Fruit fly (Drosophila melanogaster): ENCODE results near the gene Pi4KIIIalpha.

Gene Pi4KIIIalpha

DNA sequence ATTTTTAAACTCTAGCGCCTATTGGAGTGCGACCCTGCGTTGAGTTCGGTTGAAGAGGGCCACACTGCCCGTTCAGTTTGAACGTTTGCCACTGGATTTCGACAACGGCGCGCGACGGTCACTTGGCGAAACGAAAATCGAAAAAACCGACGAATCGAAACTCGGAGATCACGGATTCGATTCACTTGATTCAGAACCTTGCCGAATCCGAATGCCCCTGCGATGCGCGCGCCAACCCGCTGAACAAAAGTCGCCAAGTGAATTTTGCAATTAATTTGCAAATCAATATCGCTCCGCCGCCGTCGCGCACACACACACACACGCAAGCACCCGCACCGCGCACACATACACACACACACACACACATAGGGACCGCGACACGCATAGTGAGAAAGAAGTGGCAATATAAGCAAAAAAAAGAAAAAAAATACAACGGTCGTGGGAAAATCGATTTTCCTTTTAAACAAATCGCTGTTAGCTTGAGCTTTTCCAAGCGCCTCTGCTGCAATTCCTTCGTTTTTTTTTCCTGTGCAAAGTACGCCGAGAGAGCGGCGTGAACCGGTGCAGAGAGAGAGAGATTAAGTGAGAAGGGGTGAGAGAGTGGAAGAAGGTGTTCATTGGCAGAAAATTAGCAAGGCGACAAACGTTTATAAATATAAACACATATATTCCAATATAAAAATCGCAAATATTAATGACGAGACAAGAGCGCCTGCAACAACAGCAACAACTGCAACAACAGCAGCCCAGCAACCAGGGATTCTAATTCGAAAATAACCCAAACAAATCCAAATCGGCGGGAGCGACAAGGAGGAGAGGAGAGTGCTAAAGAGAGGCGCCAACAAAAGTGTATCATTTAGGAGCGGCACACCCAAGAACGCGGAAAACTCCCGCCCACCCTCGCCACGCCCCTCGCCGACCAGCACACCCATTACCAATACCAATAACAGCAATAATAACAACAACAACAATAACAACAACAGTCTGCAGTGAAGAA is 35.9 kb upstream of the Pi4KIIIalpha start, which contains the start of gene egh (continued):
- peak; percentile 74 for TF ChIP-seq CG14710 (tag; optimal IDR thresholded peaks at IDR 0.05)
- peak; percentile 40; the same call in 1 of the 2 replicates for TF ChIP-seq klu (GFP tag; IDR thresholded peaks at IDR 0.05)
- TF ChIP-seq danr (GFP tag; IDR thresholded peaks at IDR 0.05): no peak
- TF ChIP-seq toy (GFP tag; IDR thresholded peaks at IDR 0.05): no peak
- TF ChIP-seq CG4854 (GFP tag; optimal IDR thresholded peaks at IDR 0.05): no peak
- no peak for TF ChIP-seq CG2875 (GFP tag; optimal IDR thresholded peaks at IDR 0.05)
- no peak for TF ChIP-seq CG12104 (GFP tag; optimal IDR thresholded peaks at IDR 0.05)
- TF ChIP-seq gfzf (GFP tag; optimal IDR thresholded peaks at IDR 0.05): peak; percentile 95
- no peak for TF ChIP-seq Nf-YA (GFP tag; IDR thresholded peaks at IDR 0.05)
- TF ChIP-seq Bgb (GFP tag; IDR thresholded peaks at IDR 0.05; ENCODE audit: partially characterized antibody): peak; percentile 24; the same call in 1 of the 2 replicates
- no peak for TF ChIP-seq Dip3 (GFP tag; optimal IDR thresholded peaks at IDR 0.05)
- no peak for TF ChIP-seq hkb (optimal IDR thresholded peaks at IDR 0.05)
- TF ChIP-seq hkb (GFP tag; IDR thresholded peaks at IDR 0.05): peak; percentile 53; the same call in 1 of the 2 replicates
- peak; percentile 27 for TF ChIP-seq corto (GFP tag; optimal IDR thresholded peaks at IDR 0.05)
- peak; percentile 20; the same call in 1 of the 2 replicates for TF ChIP-seq unc-4 (GFP tag; IDR thresholded peaks at IDR 0.05; ENCODE audit: partially characterized antibody)
- TF ChIP-seq Antp (GFP tag; optimal IDR thresholded peaks at IDR 0.05): no peak
- no peak for TF ChIP-seq Hr3 (GFP tag; optimal IDR thresholded peaks at IDR 0.05)
- TF ChIP-seq odd (GFP tag; optimal IDR thresholded peaks at IDR 0.05): no peak
- TF ChIP-seq dysf (GFP tag; IDR thresholded peaks at IDR 0.05): 0 out of 3 replicates have a peak, but pooled peaks have one; percentile 17
- TF ChIP-seq so (GFP tag; IDR thresholded peaks at IDR 0.05): no peak; the same call in 2 of the 3 replicates
- TF ChIP-seq Usf (GFP tag; optimal IDR thresholded peaks at IDR 0.05): no peak
- TF ChIP-seq lbe (GFP tag; optimal IDR thresholded peaks at IDR 0.05): no peak
- no peak for TF ChIP-seq CG10321 (GFP tag; IDR thresholded peaks at IDR 0.05)
- no peak for TF ChIP-seq fd64A (GFP tag; optimal IDR thresholded peaks at IDR 0.05)
- TF ChIP-seq pum (GFP tag; optimal IDR thresholded peaks at IDR 0.05): no peak
- TF ChIP-seq CG30431 (GFP tag; optimal IDR thresholded peaks at IDR 0.05): no peak
- peak; percentile 7 for TF ChIP-seq scrt (GFP tag; optimal IDR thresholded peaks at IDR 0.05)
- TF ChIP-seq CTCF (GFP tag; optimal IDR thresholded peaks at IDR 0.05): no peak
- no peak for TF ChIP-seq mld (GFP tag; IDR thresholded peaks at IDR 0.05; ENCODE audit: partially characterized antibody)
- no peak for TF ChIP-seq sens-2 (GFP tag; IDR thresholded peaks at IDR 0.05)
- no peak for TF ChIP-seq CG6813 (GFP tag; optimal IDR thresholded peaks at IDR 0.05)
- peak; percentile 57 for TF ChIP-seq lab (GFP tag; optimal IDR thresholded peaks at IDR 0.05)
- peak; percentile 21; the same call in 1 of the 2 replicates for TF ChIP-seq vvl (GFP tag; IDR thresholded peaks at IDR 0.05)
- no peak for TF ChIP-seq CG8290 (GFP tag; optimal IDR thresholded peaks at IDR 0.05)
- peak in 1 of 2 experiments; percentile 24 for TF ChIP-seq CG8290 (tag; optimal IDR thresholded peaks at IDR 0.05)
- TF ChIP-seq en (GFP tag; optimal IDR thresholded peaks at IDR 0.05): no peak
- TF ChIP-seq CG13424 (tag; optimal IDR thresholded peaks at IDR 0.05): no peak
- no peak for TF ChIP-seq CG18011 (GFP tag; optimal IDR thresholded peaks at IDR 0.05)
- peak; percentile 6 for TF ChIP-seq phol (tag; optimal IDR thresholded peaks at IDR 0.05)
- no peak for TF ChIP-seq ERR (GFP tag; optimal IDR thresholded peaks at IDR 0.05)
- TF ChIP-seq CG17829 (tag; optimal IDR thresholded peaks at IDR 0.05): peak; percentile 5
- TF ChIP-seq NC2α (GFP tag; optimal IDR thresholded peaks at IDR 0.05): no peak
- peak; percentile 25 for TF ChIP-seq lilli (GFP tag; optimal IDR thresholded peaks at IDR 0.05)
- TF ChIP-seq NfI (GFP tag; optimal IDR thresholded peaks at IDR 0.05): no peak
- no peak for TF ChIP-seq Doc2 (GFP tag; IDR thresholded peaks at IDR 0.05)
- TF ChIP-seq jigr1 (GFP tag; IDR thresholded peaks at IDR 0.05): no peak
- peak; percentile 65 for TF ChIP-seq CG17186 (GFP tag; optimal IDR thresholded peaks at IDR 0.05)
- no peak for TF ChIP-seq z (GFP tag; IDR thresholded peaks at IDR 0.05)
- no peak for TF ChIP-seq CG16815 (GFP tag; optimal IDR thresholded peaks at IDR 0.05)
- TF ChIP-seq mirr (GFP tag; optimal IDR thresholded peaks at IDR 0.05): no peak
